Worm (Caenorhabditis elegans) whole organism, early embryonic: ENCODE measurements around the gene gtap-1.

Experiments used
- B0310.2 ChIP-seq: sonication (generic microtip); optimal IDR thresholded peaks from 2 replicates; lab custom pipeline; 2016; ENCODE audit warnings: mild to moderate bottlenecking, missing genetic modification characterization, missing compliant biosample characterization
- ama-1 ChIP-seq: fragments of 150-350 bp; optimal IDR thresholded peaks from 2 replicates; lab custom pipeline; 2014
- ceh-36 ChIP-seq: sonication (generic microtip); optimal IDR thresholded peaks from 2 replicates; lab custom pipeline; 2016; ENCODE audit warnings: missing genetic modification characterization, inconsistent platforms, missing compliant biosample characterization
- hmg-4 ChIP-seq: fragments of 200-800 bp; sonication (Bioruptor generic); optimal IDR thresholded peaks from 2 replicates; lab custom pipeline; 2018; ENCODE audit warnings: mild to moderate bottlenecking, missing genetic modification characterization, missing compliant biosample characterization
- pes-1 ChIP-seq: fragments of 200-800 bp; sonication (Bioruptor generic); IDR thresholded peaks from 2 replicates; pipeline ENCODE4 v1.3.6; 2022; ENCODE audit warnings: missing genetic modification reagents, missing genetic modification characterization, missing compliant biosample characterization

ce11 chrII:5852007-5852406, 19.0 kb upstream of the gtap-1 start, which contains the start of gene H41C03.2:
- no peak for TF ChIP-seq pes-1 (GFP tag; lab: Robert Waterston, UW)
- no peak for TF ChIP-seq ceh-36 (tag; lab: Kevin White, UChicago)
- TF ChIP-seq ama-1: no peak
- TF ChIP-seq B0310.2: no peak
- TF ChIP-seq hmg-4 (GFP tag; lab: Kevin White, UChicago): no peak
